Worm (Caenorhabditis elegans): ENCODE measurements around the gene npp-26.

The npp-26 gene

ce11 chrIV:4737258-4737657 is 27.3 kb upstream of the npp-26 start, which contains the start of gene fbxb-78:
Gene fbxb-78, plus strand, starts transcription at chrIV:4737558.
- TF ChIP-seq pqm-1 (tag; optimal IDR thresholded peaks at IDR 0.05) (no peak), cey-2 (tag; optimal IDR thresholded peaks at IDR 0.05; ENCODE audit: borderline replicate concordance, insufficient read depth) (no peak), unc-62 (GFP tag; optimal IDR thresholded peaks at IDR 0.05 in 1 of 2) (no peak), unc-62 (tag; optimal IDR thresholded peaks at IDR 0.05) (no peak), egl-27 (tag; optimal IDR thresholded peaks at IDR 0.05) (no peak), Y5F2A.4 (GFP tag; optimal IDR thresholded peaks at IDR 0.05) (no peak), nhr-6 (tag; optimal IDR thresholded peaks at IDR 0.05) (no peak), hif-1 (tag; optimal IDR thresholded peaks at IDR 0.05) (no peak), lin-1 (GFP tag; IDR thresholded peaks at IDR 0.05) (no peak), nhr-28 (tag; optimal IDR thresholded peaks at IDR 0.05) (no peak), nhr-42 (GFP tag; IDR thresholded peaks at IDR 0.05) (no peak), dve-1 (tag; optimal IDR thresholded peaks at IDR 0.05; ENCODE audit: insufficient read depth) (no peak), zfp-2 (tag; optimal IDR thresholded peaks at IDR 0.05) (no peak), mep-1 (tag; optimal IDR thresholded peaks at IDR 0.05) (no peak), pha-4 (GFP tag; IDR thresholded peaks at IDR 0.05) (no peak), pha-4 (tag; optimal IDR thresholded peaks at IDR 0.05) (no peak), unc-130 (GFP tag; optimal IDR thresholded peaks at IDR 0.05) (no peak)

DNA sequence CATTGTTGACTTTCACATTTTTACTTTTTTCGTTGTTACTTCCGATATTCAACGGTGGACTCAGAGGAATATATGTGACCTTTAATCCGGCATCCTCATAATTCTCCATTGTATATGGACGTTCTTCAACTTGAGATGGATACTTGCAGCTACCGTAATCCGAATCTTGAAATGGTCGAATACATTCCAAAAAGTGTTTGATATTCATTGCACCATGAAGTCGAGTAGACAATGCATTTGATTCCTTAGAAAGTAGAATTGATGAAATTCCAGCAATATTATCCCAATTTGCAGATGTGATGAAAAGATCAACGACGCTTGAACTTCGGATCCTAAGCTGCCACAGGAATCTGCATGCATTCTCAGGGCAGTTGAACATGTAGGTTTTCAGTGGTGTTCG is 22.0 kb upstream of the npp-26 start:
- no peak for TF ChIP-seq skn-1 (tag; optimal IDR thresholded peaks at IDR 0.05)
- no peak for TF ChIP-seq nhr-25 (tag; optimal IDR thresholded peaks at IDR 0.05; ENCODE audit: borderline replicate concordance, insufficient read depth)
- no peak for TF ChIP-seq mep-1 (tag; optimal IDR thresholded peaks at IDR 0.05)
- no peak for TF ChIP-seq R02D3.7 (tag; optimal IDR thresholded peaks at IDR 0.05)
- TF ChIP-seq lin-38 (GFP tag; IDR thresholded peaks at IDR 0.05) = no peak

ce11 chrIV:4744167-4744566 is 20.4 kb upstream of the npp-26 start, which contains the start of gene hoe-1:
Gene hoe-1, minus strand, starts transcription at chrIV:4744267.
- TF ChIP-seq fkh-10 (GFP tag; optimal IDR thresholded peaks at IDR 0.05) (no peak), lin-38 (GFP tag; IDR thresholded peaks at IDR 0.05) (peak; percentile 43; the same call in 1 of the 2 replicates), egl-43 (GFP tag; IDR thresholded peaks at IDR 0.05) (0 out of 2 replicates have a peak, but pooled peaks have one; percentile 24)

- TF ChIP-seq fos-1 (tag; optimal IDR thresholded peaks at IDR 0.05) (no peak), pqm-1 (tag; optimal IDR thresholded peaks at IDR 0.05) (no peak), nhr-42 (GFP tag; IDR thresholded peaks at IDR 0.05) (no peak), dmd-9 (GFP tag; IDR thresholded peaks at IDR 0.05) (no peak), attf-4 (tag; optimal IDR thresholded peaks at IDR 0.05) (no peak), hlh-30 (tag; optimal IDR thresholded peaks at IDR 0.05; ENCODE audit: insufficient read depth) (peak; percentile 59), nhr-6 (tag; optimal IDR thresholded peaks at IDR 0.05) (no peak), snpc-1.2 (GFP tag; IDR thresholded peaks at IDR 0.05) (peak; percentile 64; the same call in 1 of the 2 replicates), dpl-1 (GFP tag; optimal IDR thresholded peaks at IDR 0.05) (peak; percentile 78), sdz-12 (GFP tag; optimal IDR thresholded peaks at IDR 0.05) (no peak), lin-39 (tag; optimal IDR thresholded peaks at IDR 0.05) (no peak), zfp-3 (GFP tag; conservative IDR thresholded peaks at IDR 0.05) (no peak), lsy-2 (tag; optimal IDR thresholded peaks at IDR 0.05) (peak; percentile 52 to 96), dmd-6 (GFP tag; IDR thresholded peaks at IDR 0.05) (0 out of 2 replicates have a peak, but pooled peaks have one; percentile 21), nhr-102 (tag; optimal IDR thresholded peaks at IDR 0.05) (peak; percentile 57), rbr-2 (tag; optimal IDR thresholded peaks at IDR 0.05) (peak; percentile 55), aha-1 (tag) (no peak), hif-1 (tag; optimal IDR thresholded peaks at IDR 0.05) (no peak), ama-1 (optimal IDR thresholded peaks at IDR 0.05) (no peak), lin-29 (GFP tag; IDR thresholded peaks at IDR 0.05) (no peak), set-16 (GFP tag; IDR thresholded peaks at IDR 0.05) (no peak), hmg-1.1 (GFP tag; IDR thresholded peaks at IDR 0.05) (peak; percentile 66), mes-2 (tag; optimal IDR thresholded peaks at IDR 0.05; ENCODE audit: poor library complexity, severe bottlenecking) (peak; percentile 72), Y5F2A.4 (GFP tag; optimal IDR thresholded peaks at IDR 0.05) (no peak), mdt-29 (GFP tag; IDR thresholded peaks at IDR 0.05) (no peak), lir-3 (tag; optimal IDR thresholded peaks at IDR 0.05) (no peak), egl-27 (tag; optimal IDR thresholded peaks at IDR 0.05) (no peak), hlh-11 (tag; optimal IDR thresholded peaks at IDR 0.05) (peak; percentile 57), nhr-77 (tag; optimal IDR thresholded peaks at IDR 0.05) (peak; percentile 30)
These were observed 19.1 kb upstream of the npp-26 start, which contains the start of gene timm-17B.1 for ce11 chrIV:4745422-4745821. Gene timm-17B.1, minus strand, starts transcription at chrIV:4745492.
